Worm (Caenorhabditis elegans) whole organism, L4 larva: ENCODE measurements around the gene spe-41.
"Not testable (repeated sequence)": the region's sequence is repeated elsewhere in the genome, so short reads cannot be mapped to it uniquely, and the experiment has no call there.

Experiments used
- F10B5.3 ChIP-seq: sonication (generic microtip); optimal IDR thresholded peaks from 2 replicates; lab custom pipeline; 2016; ENCODE audit warnings: mild to moderate bottlenecking, missing genetic modification characterization, missing compliant biosample characterization
- F26F4.8 ChIP-seq: fragments of 200-800 bp; sonication (Bioruptor generic); conservative IDR thresholded peaks from 2 replicates; pipeline ENCODE4 v1.3.6; 2022; ENCODE audit warnings: missing genetic modification characterization, missing compliant biosample characterization
- F49E8.2 ChIP-seq: sonication (generic microtip); optimal IDR thresholded peaks from 2 replicates; lab custom pipeline; 2016; ENCODE audit warnings: missing compliant biosample characterization, mild to moderate bottlenecking, missing genetic modification characterization, borderline replicate concordance
- T20F7.1 ChIP-seq: fragments of 200-800 bp; sonication (Bioruptor generic); optimal IDR thresholded peaks from 2 replicates; lab custom pipeline; 2018; ENCODE audit warnings: mild to moderate bottlenecking, missing genetic modification characterization, missing compliant biosample characterization
- Y5F2A.4 ChIP-seq: fragments of 200-800 bp; sonication (Bioruptor generic); optimal IDR thresholded peaks from 2 replicates; lab custom pipeline; 2018; ENCODE audit warnings: mild to moderate bottlenecking, missing genetic modification characterization, missing compliant biosample characterization
- ZK337.2 ChIP-seq: fragments of 200-800 bp; sonication (Bioruptor generic); IDR thresholded peaks from 2 replicates; pipeline ENCODE4 v1.3.6; 2022; ENCODE audit warnings: missing genetic modification reagents, missing genetic modification characterization, missing compliant biosample characterization
- ceh-20 ChIP-seq: fragments of 200-800 bp; sonication (Bioruptor generic); IDR thresholded peaks from 2 replicates; pipeline ENCODE4 v1.3.6; 2022; ENCODE audit warnings: missing genetic modification reagents, missing genetic modification characterization, missing compliant biosample characterization
- ceh-28 ChIP-seq: fragments of 150-350 bp; optimal IDR thresholded peaks from 2 replicates; lab custom pipeline; 2014; ENCODE audit warnings: missing biosample characterization, missing genetic modification reagents, missing genetic modification characterization
- cey-2 ChIP-seq: sonication (generic microtip); optimal IDR thresholded peaks from 3 replicates; lab custom pipeline; 2017; ENCODE audit warnings: missing genetic modification characterization, mild to moderate bottlenecking, missing compliant biosample characterization, antibody characterized with exemption, borderline replicate concordance; ENCODE audit not compliant: insufficient read depth
- daf-16 ChIP-seq, 3 experiments: sonication (generic microtip); optimal IDR thresholded peaks; 2 replicates each; lab custom pipeline; 2016 to 2017; ENCODE audit warnings: missing genetic modification characterization in 3 of 3, missing genetic modification reagents in 3 of 3, mild to moderate bottlenecking in 2 of 3, missing compliant biosample characterization in 2 of 3, missing biosample characterization in 1 of 3, moderate library complexity in 1 of 3
- dmd-9 ChIP-seq: fragments of 200-800 bp; sonication (Bioruptor generic); IDR thresholded peaks from 2 replicates; pipeline ENCODE4 v1.3.6; 2022; ENCODE audit warnings: missing genetic modification reagents, missing genetic modification characterization, missing compliant biosample characterization
- dpl-1 ChIP-seq: fragments of 150-350 bp; optimal IDR thresholded peaks from 2 replicates; lab custom pipeline; 2014; ENCODE audit warnings: missing biosample characterization, missing genetic modification reagents, missing genetic modification characterization
- egl-43 ChIP-seq: fragments of 200-800 bp; sonication (Bioruptor generic); IDR thresholded peaks from 2 replicates; pipeline ENCODE4 v1.3.6; 2022; ENCODE audit warnings: missing genetic modification reagents, missing genetic modification characterization, missing compliant biosample characterization
- hif-1 ChIP-seq, 2 experiments: sonication (generic microtip); optimal IDR thresholded peaks; 2 replicates each; lab custom pipeline; 2016 to 2017; ENCODE audit warnings: missing compliant biosample characterization in 2 of 2, missing genetic modification characterization in 2 of 2, missing genetic modification reagents in 2 of 2, missing genotype in 2 of 2, mild to moderate bottlenecking in 1 of 2
- hmg-1.1 ChIP-seq: fragments of 200-800 bp; sonication (Bioruptor generic); IDR thresholded peaks from 2 replicates; pipeline ENCODE4 v1.3.6; 2022; ENCODE audit warnings: missing genetic modification reagents, missing genetic modification characterization, missing compliant biosample characterization
- lin-29 ChIP-seq: fragments of 200-800 bp; sonication (Bioruptor generic); IDR thresholded peaks from 2 replicates; pipeline ENCODE4 v1.3.6; 2022; ENCODE audit warnings: missing genetic modification reagents, missing genetic modification characterization, missing compliant biosample characterization
- lin-38 ChIP-seq: fragments of 200-800 bp; sonication (Bioruptor generic); IDR thresholded peaks from 2 replicates; pipeline ENCODE4 v1.3.6; 2022; ENCODE audit warnings: missing genetic modification reagents, missing genetic modification characterization, missing compliant biosample characterization
- lir-3 ChIP-seq: sonication (generic microtip); optimal IDR thresholded peaks from 2 replicates; lab custom pipeline; 2016; ENCODE audit warnings: mild to moderate bottlenecking, missing genetic modification characterization, missing compliant biosample characterization
- madf-5 ChIP-seq, 2 experiments: fragments of 200-800 bp; sonication (Bioruptor generic); IDR thresholded peaks; 2 replicates each; pipeline ENCODE4 v1.3.6; 2022; ENCODE audit warnings: missing compliant biosample characterization in 2 of 2, missing genetic modification characterization in 2 of 2
- mdt-29 ChIP-seq: fragments of 200-800 bp; sonication (Bioruptor generic); IDR thresholded peaks from 2 replicates; pipeline ENCODE4 v1.3.6; 2022; ENCODE audit warnings: missing genetic modification reagents, missing genetic modification characterization, missing compliant biosample characterization
- mes-2 ChIP-seq: sonication (generic microtip); optimal IDR thresholded peaks from 2 replicates; lab custom pipeline; 2016; ENCODE audit warnings: missing genotype, mild to moderate bottlenecking, missing genetic modification characterization, missing compliant biosample characterization; ENCODE audit not compliant: poor library complexity, severe bottlenecking
- nhr-11 ChIP-seq: fragments of 150-350 bp; optimal IDR thresholded peaks from 2 replicates; lab custom pipeline; 2014; ENCODE audit warnings: missing biosample characterization, missing genetic modification characterization
- nhr-28 ChIP-seq: fragments of 150-350 bp; optimal IDR thresholded peaks from 2 replicates; lab custom pipeline; 2014; ENCODE audit warnings: missing biosample characterization, missing genetic modification characterization
- nhr-42 ChIP-seq: fragments of 200-800 bp; sonication (Bioruptor generic); IDR thresholded peaks from 2 replicates; pipeline ENCODE4 v1.3.6; 2022; ENCODE audit warnings: missing genetic modification characterization, missing compliant biosample characterization
- nhr-76 ChIP-seq: fragments of 150-350 bp; optimal IDR thresholded peaks from 2 replicates; lab custom pipeline; 2014; ENCODE audit warnings: missing biosample characterization, missing genetic modification characterization
- saeg-2 ChIP-seq: fragments of 200-800 bp; sonication (Bioruptor generic); IDR thresholded peaks from 2 replicates; pipeline ENCODE4 v1.3.6; 2022; ENCODE audit warnings: missing genetic modification reagents, missing genetic modification characterization, missing compliant biosample characterization
- set-16 ChIP-seq: fragments of 200-800 bp; sonication (Bioruptor generic); IDR thresholded peaks from 2 replicates; pipeline ENCODE4 v1.3.6; 2022; ENCODE audit warnings: missing genetic modification reagents, missing genetic modification characterization, missing compliant biosample characterization
- spr-1 ChIP-seq: sonication (generic microtip); optimal IDR thresholded peaks from 2 replicates; lab custom pipeline; 2016; ENCODE audit warnings: mild to moderate bottlenecking, missing genetic modification characterization, missing compliant biosample characterization
- tag-97 ChIP-seq: fragments of 200-800 bp; sonication (Bioruptor generic); IDR thresholded peaks from 2 replicates; pipeline ENCODE4 v1.3.6; 2022; ENCODE audit warnings: missing genetic modification characterization, missing compliant biosample characterization
- tra-1 ChIP-seq: fragments of 200-800 bp; sonication (Bioruptor generic); IDR thresholded peaks from 2 replicates; pipeline ENCODE4 v1.3.6; 2022; ENCODE audit warnings: missing genetic modification reagents, missing genetic modification characterization, missing compliant biosample characterization
- unc-39 ChIP-seq: sonication (generic microtip); optimal IDR thresholded peaks from 2 replicates; lab custom pipeline; 2017; ENCODE audit warnings: missing biosample characterization, missing genetic modification characterization
- unc-62 ChIP-seq, 3 experiments: fragments of 150-350 bp in 1 of 3; sonication (generic microtip); optimal IDR thresholded peaks in 2 of 3; peaks in 1 of 3; 1 replicate in 1 of 3; 2 replicates in 2 of 3; lab custom pipeline; 2014 to 2017; ENCODE audit warnings: missing biosample characterization in 3 of 3, missing genetic modification characterization in 3 of 3, missing genetic modification reagents in 3 of 3, missing genotype in 1 of 3
- vab-7 ChIP-seq: fragments of 200-800 bp; sonication (Bioruptor generic); IDR thresholded peaks from 2 replicates; pipeline ENCODE4 v1.3.6; 2022; ENCODE audit warnings: missing genetic modification reagents, missing genetic modification characterization, missing compliant biosample characterization
- zag-1 ChIP-seq: fragments of 150-350 bp; optimal IDR thresholded peaks from 2 replicates; lab custom pipeline; 2014; ENCODE audit warnings: missing biosample characterization, missing genetic modification characterization
- zfp-2 ChIP-seq: sonication (generic microtip); optimal IDR thresholded peaks from 2 replicates; lab custom pipeline; 2016; ENCODE audit warnings: mild to moderate bottlenecking, missing genetic modification characterization, missing compliant biosample characterization
- zfp-3 ChIP-seq: fragments of 200-800 bp; sonication (Bioruptor generic); conservative IDR thresholded peaks from 2 replicates; pipeline ENCODE4 v1.3.6; 2022; ENCODE audit warnings: missing genetic modification reagents, missing genetic modification characterization, missing compliant biosample characterization
- zip-2 ChIP-seq: fragments of 150-350 bp; optimal IDR thresholded peaks from 2 replicates; lab custom pipeline; 2014; ENCODE audit warnings: missing biosample characterization, missing genetic modification characterization

The spe-41 gene

ce11 chrIII:3433487-3434131, 10.4 kb downstream of the spe-41 start:
- TF ChIP-seq unc-62 (GFP tag; optimal IDR thresholded peaks at IDR 0.05 in 1 of 2; lab: Kevin White, UChicago) (peak in 1 of 2 experiments; percentile 57), set-16 (GFP tag; lab: Robert Waterston, UW) (peak; percentile 84)
- not testable (repeated sequence) for TF ChIP-seq unc-62 (tag; optimal IDR thresholded peaks at IDR 0.05; lab: Kevin White, UChicago)

ce11 chrIII:3431385-3431784, 12.6 kb downstream of the spe-41 start, which contains the start of gene K01A11.1:
TSS of gene K01A11.1 (minus strand) at chrIII:3431485.
- TF ChIP-seq saeg-2 (GFP tag; lab: Robert Waterston, UW) (no peak), nhr-42 (GFP tag; lab: Robert Waterston, UW) (no peak), unc-39 (tag; lab: Kevin White, UChicago) (no peak), lir-3 (tag; lab: Kevin White, UChicago) (no peak), zfp-2 (no peak), nhr-28 (tag; lab: Kevin White, UChicago) (no peak), dpl-1 (GFP tag; lab: Kevin White, UChicago) (no peak), zip-2 (no peak), unc-62 (GFP tag; optimal IDR thresholded peaks at IDR 0.05 in 1 of 2; lab: Kevin White, UChicago) (no peak), unc-62 (tag; optimal IDR thresholded peaks at IDR 0.05; lab: Kevin White, UChicago) (no peak), Y5F2A.4 (GFP tag; lab: Kevin White, UChicago) (no peak), dmd-9 (no peak)

ce11 chrIII:3430667-3431066, 13.3 kb downstream of the spe-41 start:
- no peak for TF ChIP-seq F49E8.2 (tag; lab: Kevin White, UChicago)
- TF ChIP-seq ceh-28 (tag; lab: Kevin White, UChicago) = peak; percentile 61

ce11 chrIII:3429761-3430160, 14.2 kb downstream of the spe-41 start:
- TF ChIP-seq zfp-3 (GFP tag; lab: Robert Waterston, UW) (no peak), ZK337.2 (GFP tag; lab: Robert Waterston, UW) (no peak), mes-2 (tag; lab: Kevin White, UChicago) (no peak), daf-16 (GFP tag; optimal IDR thresholded peaks at IDR 0.05; lab: Kevin White, UChicago) (no peak), daf-16 (tag; optimal IDR thresholded peaks at IDR 0.05; lab: Kevin White, UChicago) (no peak), T20F7.1 (GFP tag; lab: Kevin White, UChicago) (no peak), ceh-28 (tag; lab: Kevin White, UChicago) (peak; percentile 82), lin-29 (no peak)

ce11 chrIII:3428574-3428973, 15.4 kb downstream of the spe-41 start:
- TF ChIP-seq vab-7 (no peak), unc-62 (GFP tag; optimal IDR thresholded peaks at IDR 0.05 in 1 of 2; lab: Kevin White, UChicago) (peak in 1 of 2 experiments; percentile 95), unc-62 (tag; optimal IDR thresholded peaks at IDR 0.05; lab: Kevin White, UChicago) (no peak)
- TF ChIP-seq, all 104 proteins: peak for 1

ce11 chrIII:3426741-3427140, 17.3 kb downstream of the spe-41 start:
- no peak for TF ChIP-seq hif-1 (tag; optimal IDR thresholded peaks at IDR 0.05; lab: Kevin White, UChicago)
- TF ChIP-seq madf-5 (GFP tag; IDR thresholded peaks at IDR 0.05; lab: Robert Waterston, UW) = 0 out of 4 replicates have a peak, but pooled peaks of 1 of the 2 experiments have one; percentile 49
- TF ChIP-seq mdt-29 (GFP tag; lab: Robert Waterston, UW) = 0 out of 2 replicates have a peak, but pooled peaks have one; percentile 14
- TF ChIP-seq F26F4.8 = no peak
- TF ChIP-seq egl-43 (GFP tag; lab: Robert Waterston, UW) = peak; percentile 83
- TF ChIP-seq vab-7 = peak; percentile 51; the same call in 1 of the 2 replicates
- peak; percentile 49; the same call in 1 of the 2 replicates for TF ChIP-seq hmg-1.1 (GFP tag; lab: Robert Waterston, UW)
- TF ChIP-seq spr-1 (tag; lab: Kevin White, UChicago) = no peak
- no peak for TF ChIP-seq unc-39 (tag; lab: Kevin White, UChicago)
- no peak for TF ChIP-seq nhr-76 (tag; lab: Kevin White, UChicago)
- no peak for TF ChIP-seq cey-2 (tag; lab: Kevin White, UChicago)
- TF ChIP-seq nhr-11 (tag; lab: Kevin White, UChicago) = no peak
- TF ChIP-seq F10B5.3 (tag; lab: Kevin White, UChicago) = no peak
- TF ChIP-seq ceh-20 (GFP tag; lab: Robert Waterston, UW) = 0 out of 2 replicates have a peak, but pooled peaks have one; percentile 15
- no peak for TF ChIP-seq F49E8.2 (tag; lab: Kevin White, UChicago)
- TF ChIP-seq daf-16 (GFP tag; optimal IDR thresholded peaks at IDR 0.05; lab: Kevin White, UChicago) = no peak
- TF ChIP-seq daf-16 (tag; optimal IDR thresholded peaks at IDR 0.05; lab: Kevin White, UChicago) = no peak
- no peak for TF ChIP-seq zag-1 (tag; lab: Kevin White, UChicago)
- 0 out of 2 replicates have a peak, but pooled peaks have one; percentile 19 for TF ChIP-seq tra-1
- TF ChIP-seq tag-97 = no peak
- peak; percentile 66 for TF ChIP-seq lin-38 (GFP tag; lab: Robert Waterston, UW)
